Fruit fly (Drosophila melanogaster) whole organism, embryonic: ENCODE measurements around the gene CG13384.

Experiments used
- CG34376 ChIP-seq: fragments of 200-800 bp; sonication (Bioruptor generic); optimal IDR thresholded peaks from 2 replicates; lab custom pipeline; 2018; ENCODE audit warnings: missing biosample characterization, mild to moderate bottlenecking, missing genetic modification characterization
- Gug ChIP-seq: fragments of 200-800 bp; sonication (Bioruptor generic); IDR thresholded peaks from 4 replicates; pipeline ENCODE4 v1.3.6; 2022; ENCODE audit warnings: missing biosample characterization, missing genetic modification characterization
- amos ChIP-seq: fragments of 200-800 bp; sonication (Bioruptor generic); IDR thresholded peaks from 2 replicates; pipeline ENCODE4 v1.3.6; 2022; ENCODE audit warnings: missing biosample characterization, missing genetic modification characterization; ENCODE audit not compliant: partially characterized antibody
- fd64A ChIP-seq: fragments of 200-800 bp; sonication (Bioruptor generic); optimal IDR thresholded peaks from 3 replicates; lab custom pipeline; 2018; ENCODE audit warnings: missing biosample characterization, mild to moderate bottlenecking, missing genetic modification characterization
- trh ChIP-seq: fragments of 200-800 bp; sonication (Bioruptor generic); optimal IDR thresholded peaks from 2 replicates; lab custom pipeline; 2016; ENCODE audit warnings: missing biosample characterization, missing genetic modification characterization

- 0 out of 2 replicates have a peak, but pooled peaks have one; percentile 17 for TF ChIP-seq amos (GFP tag; lab: Robert Waterston, UW)
- no peak for TF ChIP-seq fd64A (GFP tag; lab: Kevin White, UChicago)
- TF ChIP-seq CG34376 (GFP tag; lab: Kevin White, UChicago): no peak
- no peak for TF ChIP-seq trh (GFP tag; lab: Kevin White, UChicago)
- TF ChIP-seq Gug (GFP tag; lab: Robert Waterston, UW): no peak
Observed at dm6 chr2L:8416350-8417046, 32.2 kb downstream of the CG13384 start.
